Worm (Caenorhabditis elegans) whole organism, early embryonic: Measurements from ENCODE around the gene rsp-7.

Experiments
- B0310.2 ChIP-seq: sonication (generic microtip); optimal IDR thresholded peaks from 2 replicates; lab custom pipeline; 2016; ENCODE audit warnings: mild to moderate bottlenecking, missing genetic modification characterization, missing compliant biosample characterization
- aly-1 ChIP-seq: sonication (generic microtip); optimal IDR thresholded peaks from 2 replicates; lab custom pipeline; 2016; ENCODE audit warnings: missing genetic modification characterization, missing compliant biosample characterization
- ama-1 ChIP-seq: fragments of 150-350 bp; optimal IDR thresholded peaks from 2 replicates; lab custom pipeline; 2014
- tbx-11 ChIP-seq: fragments of 200-800 bp; sonication (Bioruptor generic); IDR thresholded peaks from 2 replicates; pipeline ENCODE4 v1.3.6; 2022; ENCODE audit warnings: missing genetic modification characterization, missing compliant biosample characterization

DNA sequence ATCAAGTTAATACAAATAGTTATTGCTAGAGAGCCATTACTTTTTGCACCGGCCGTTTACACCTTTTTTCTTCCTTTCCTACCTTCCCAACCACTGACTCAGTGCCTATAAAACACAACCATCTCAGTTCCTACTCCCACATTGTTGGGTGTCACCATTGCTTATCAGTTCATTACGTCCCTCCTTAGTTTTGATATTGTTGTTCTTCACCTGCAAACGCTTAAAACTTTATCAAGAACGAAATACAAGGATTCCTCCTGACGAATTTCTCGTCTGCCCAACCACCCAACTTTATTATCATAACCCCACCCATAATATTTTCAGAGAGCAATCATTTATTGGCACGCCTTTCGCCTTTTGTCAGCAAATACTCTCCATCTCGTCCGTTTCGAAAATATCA, 31.9 kb upstream of the rsp-7 start:
- no peak for TF ChIP-seq B0310.2 (tag; lab: Kevin White, UChicago)
- no peak for TF ChIP-seq ama-1 (lab: Kevin White, UChicago)
- TF ChIP-seq aly-1 (tag; lab: Kevin White, UChicago) = no peak
- no peak for TF ChIP-seq tbx-11 (GFP tag; lab: Robert Waterston, UW)
